Fruit fly (Drosophila melanogaster) whole organism, embryonic: ENCODE results near the gene net.

Experiments used
- Ada2b ChIP-seq: fragments of 200-800 bp; sonication (Bioruptor generic); IDR thresholded peaks from 2 replicates; pipeline ENCODE4 v1.3.6; 2022; ENCODE audit warnings: missing biosample characterization, missing genetic modification characterization
- Awh ChIP-seq: fragments of 200-800 bp; sonication (Bioruptor generic); IDR thresholded peaks from 2 replicates; pipeline ENCODE4, ENCODE4 v1.3.6; 2022; ENCODE audit warnings: missing biosample characterization, missing genetic modification characterization
- C15 ChIP-seq: fragments of 200-800 bp; sonication (Bioruptor generic); IDR thresholded peaks from 3 replicates; pipeline ENCODE4 v1.3.6; 2022; ENCODE audit warnings: missing biosample characterization, missing genetic modification characterization
- CG10979 ChIP-seq: fragments of 200-800 bp; sonication (Bioruptor generic); optimal IDR thresholded peaks from 2 replicates; lab custom pipeline; 2018; ENCODE audit warnings: missing biosample characterization, mild to moderate bottlenecking, missing genetic modification characterization, moderate library complexity
- CG11085 ChIP-seq: fragments of 200-800 bp; sonication (Bioruptor generic); IDR thresholded peaks from 2 replicates; pipeline ENCODE4 v1.3.6; 2022; ENCODE audit warnings: missing biosample characterization, missing genetic modification characterization
- CG11456 ChIP-seq: fragments of 200-800 bp; sonication (Bioruptor generic); IDR thresholded peaks from 3 replicates; pipeline ENCODE4 v1.3.6; 2022; ENCODE audit warnings: missing biosample characterization, missing genetic modification characterization
- CG11695 ChIP-seq: fragments of 200-800 bp; sonication (Bioruptor generic); IDR thresholded peaks from 3 replicates; pipeline ENCODE4 v1.3.6; 2022; ENCODE audit warnings: missing biosample characterization, missing genetic modification characterization
- CG13296 ChIP-seq: fragments of 200-800 bp; sonication (Bioruptor generic); optimal IDR thresholded peaks from 3 replicates; lab custom pipeline; 2018; ENCODE audit warnings: missing biosample characterization, mild to moderate bottlenecking, missing genetic modification characterization
- CG14014 ChIP-seq: fragments of 200-800 bp; sonication (Bioruptor generic); IDR thresholded peaks from 2 replicates; pipeline ENCODE4 v1.3.6; 2022; ENCODE audit warnings: missing biosample characterization, missing genetic modification characterization
- CG2678 ChIP-seq: fragments of 200-800 bp; sonication (Bioruptor generic); optimal IDR thresholded peaks from 3 replicates; lab custom pipeline; 2019; ENCODE audit warnings: missing biosample characterization, mild to moderate bottlenecking, missing genetic modification characterization, moderate library complexity
- CG3163 ChIP-seq: fragments of 200-800 bp; sonication (Bioruptor generic); optimal IDR thresholded peaks from 3 replicates; lab custom pipeline; 2016; ENCODE audit warnings: missing biosample characterization, missing genetic modification characterization
- CG33557 ChIP-seq: fragments of 200-800 bp; sonication (Bioruptor generic); optimal IDR thresholded peaks from 2 replicates; lab custom pipeline; 2019; ENCODE audit warnings: missing biosample characterization, mild to moderate bottlenecking, missing genetic modification characterization, moderate library complexity
- CG7271 ChIP-seq: fragments of 200-800 bp; sonication (Bioruptor generic); optimal IDR thresholded peaks from 2 replicates; lab custom pipeline; 2018; ENCODE audit warnings: missing biosample characterization, mild to moderate bottlenecking, missing genetic modification characterization, moderate library complexity
- CG7963 ChIP-seq: fragments of 200-800 bp; sonication (Bioruptor generic); IDR thresholded peaks from 3 replicates; pipeline ENCODE4 v1.3.6; 2022; ENCODE audit warnings: missing biosample characterization, missing genetic modification characterization; ENCODE audit not compliant: partially characterized antibody
- CG8089 ChIP-seq: fragments of 200-800 bp; sonication (Bioruptor generic); optimal IDR thresholded peaks from 3 replicates; lab custom pipeline; 2016; ENCODE audit warnings: missing biosample characterization, missing genetic modification characterization
- CG8290 ChIP-seq, 3 experiments: fragments of 200-800 bp; sonication (Bioruptor generic); optimal IDR thresholded peaks; 2 replicates each; lab custom pipeline; 2016 to 2019; ENCODE audit warnings: missing biosample characterization in 3 of 3, missing genetic modification characterization in 3 of 3, mild to moderate bottlenecking in 2 of 3, moderate library complexity in 1 of 3
- CG8478 ChIP-seq: fragments of >200 bp; optimal IDR thresholded peaks from 2 replicates; lab custom pipeline; 2018
- CG9876 ChIP-seq: fragments of 200-800 bp; sonication (Bioruptor generic); optimal IDR thresholded peaks from 2 replicates; lab custom pipeline; 2016; ENCODE audit warnings: missing biosample characterization, missing genetic modification characterization
- Dll ChIP-seq: fragments of 200-800 bp; sonication (Bioruptor generic); IDR thresholded peaks from 4 replicates; pipeline ENCODE4 v1.3.6; 2022; ENCODE audit warnings: missing biosample characterization, missing genetic modification characterization; ENCODE audit not compliant: partially characterized antibody
- Eip74EF ChIP-seq, 2 experiments: fragments of 200-800 bp in 1 of 2; fragments of >200 bp in 1 of 2; sonication (Bioruptor generic) in 1 of 2; optimal IDR thresholded peaks; 2 replicates each; lab custom pipeline; 2017 to 2019; ENCODE audit warnings: missing biosample characterization in 2 of 2, missing genetic modification characterization in 2 of 2, mild to moderate bottlenecking in 1 of 2, moderate library complexity in 1 of 2
- Ets65A ChIP-seq: fragments of 200-800 bp; sonication (Bioruptor generic); peaks from one replicate; lab custom pipeline; 2016; ENCODE audit warnings: missing biosample characterization, missing genetic modification characterization
- Hr39 ChIP-seq: fragments of >200 bp; optimal IDR thresholded peaks from 2 replicates; lab custom pipeline; 2017
- MBD-R2 ChIP-seq: fragments of 200-800 bp; sonication (Bioruptor generic); IDR thresholded peaks from 2 replicates; pipeline ENCODE4 v1.3.6; 2022; ENCODE audit warnings: missing biosample characterization, missing genetic modification characterization
- MTF-1 ChIP-seq: fragments of 200-800 bp; sonication (Bioruptor generic); optimal IDR thresholded peaks from 2 replicates; lab custom pipeline; 2018; ENCODE audit warnings: missing biosample characterization, mild to moderate bottlenecking, missing genetic modification characterization, borderline replicate concordance
- Oli ChIP-seq: fragments of 200-800 bp; sonication (Bioruptor generic); optimal IDR thresholded peaks from 2 replicates; lab custom pipeline; 2018; ENCODE audit warnings: missing biosample characterization, mild to moderate bottlenecking, missing genetic modification characterization, moderate library complexity
- Scr ChIP-seq: fragments of 200-800 bp; sonication (Bioruptor generic); IDR thresholded peaks from 2 replicates; pipeline ENCODE4 v1.3.6; 2022; ENCODE audit warnings: missing biosample characterization, missing genetic modification characterization; ENCODE audit not compliant: partially characterized antibody
- Sox102F ChIP-seq: fragments of 200-800 bp; sonication (Bioruptor generic); optimal IDR thresholded peaks from 2 replicates; lab custom pipeline; 2018; ENCODE audit warnings: missing biosample characterization, mild to moderate bottlenecking, missing genetic modification characterization, moderate library complexity
- Ssrp ChIP-seq: fragments of 200-800 bp; sonication (Bioruptor generic); optimal IDR thresholded peaks from 2 replicates; lab custom pipeline; 2018; ENCODE audit warnings: missing biosample characterization, mild to moderate bottlenecking, missing genetic modification characterization, moderate library complexity
- amos ChIP-seq: fragments of 200-800 bp; sonication (Bioruptor generic); IDR thresholded peaks from 2 replicates; pipeline ENCODE4 v1.3.6; 2022; ENCODE audit warnings: missing biosample characterization, missing genetic modification characterization; ENCODE audit not compliant: partially characterized antibody
- aop ChIP-seq: fragments of 200-800 bp; sonication (Bioruptor generic); IDR thresholded peaks from 2 replicates; pipeline ENCODE4 v1.3.6; 2022; ENCODE audit warnings: missing biosample characterization, missing genetic modification characterization
- bigmax ChIP-seq: fragments of 200-800 bp; sonication (Bioruptor generic); optimal IDR thresholded peaks from 2 replicates; lab custom pipeline; 2018; ENCODE audit warnings: missing biosample characterization, mild to moderate bottlenecking, missing genetic modification characterization
- bowl ChIP-seq: fragments of 200-800 bp; sonication (Bioruptor generic); IDR thresholded peaks from 2 replicates; pipeline ENCODE4 v1.3.6; 2022; ENCODE audit warnings: missing biosample characterization, missing genetic modification characterization
- cg ChIP-seq: fragments of 200-800 bp; sonication (Bioruptor generic); optimal IDR thresholded peaks from 3 replicates; lab custom pipeline; 2019; ENCODE audit warnings: missing biosample characterization, mild to moderate bottlenecking, missing genetic modification characterization, moderate library complexity
- crol ChIP-seq: fragments of 200-800 bp; sonication (Bioruptor generic); IDR thresholded peaks from 2 replicates; pipeline ENCODE4 v1.3.6; 2022; ENCODE audit warnings: missing biosample characterization, missing genetic modification characterization
- dmrt99B ChIP-seq: fragments of 200-800 bp; sonication (Bioruptor generic); optimal IDR thresholded peaks from 2 replicates; lab custom pipeline; 2018; ENCODE audit warnings: missing biosample characterization, mild to moderate bottlenecking, missing genetic modification characterization, moderate library complexity
- dpn ChIP-seq, 2 experiments: fragments of 200-800 bp; sonication (Bioruptor generic); optimal IDR thresholded peaks; 3 replicates each; lab custom pipeline; 2016; ENCODE audit warnings: missing biosample characterization in 2 of 2, missing genetic modification characterization in 2 of 2
- fd96Cb ChIP-seq: fragments of 200-800 bp; sonication (Bioruptor generic); optimal IDR thresholded peaks from 2 replicates; lab custom pipeline; 2018; ENCODE audit warnings: missing biosample characterization, mild to moderate bottlenecking, missing genetic modification characterization, moderate library complexity
- gcm ChIP-seq: fragments of 200-800 bp; sonication (Bioruptor generic); optimal IDR thresholded peaks from 2 replicates; lab custom pipeline; 2019; ENCODE audit warnings: missing biosample characterization, mild to moderate bottlenecking, missing genetic modification characterization, moderate library complexity
- grn ChIP-seq: fragments of 200-800 bp; sonication (Bioruptor generic); optimal IDR thresholded peaks from 3 replicates; lab custom pipeline; 2017; ENCODE audit warnings: missing biosample characterization, missing genetic modification characterization
- hbn ChIP-seq: fragments of 200-800 bp; sonication (Bioruptor generic); IDR thresholded peaks from 2 replicates; pipeline ENCODE4 v1.3.6; 2022; ENCODE audit warnings: missing biosample characterization, missing genetic modification characterization; ENCODE audit not compliant: partially characterized antibody
- pros ChIP-seq: fragments of 200-800 bp; sonication (Bioruptor generic); optimal IDR thresholded peaks from 3 replicates; lab custom pipeline; 2019; ENCODE audit warnings: missing biosample characterization, mild to moderate bottlenecking, missing genetic modification characterization, moderate library complexity
- run ChIP-seq: fragments of 200-800 bp; sonication (Bioruptor generic); optimal IDR thresholded peaks from 3 replicates; lab custom pipeline; 2018; ENCODE audit warnings: missing biosample characterization, mild to moderate bottlenecking, missing genetic modification characterization
- sd ChIP-seq: fragments of 200-800 bp; sonication (Bioruptor generic); optimal IDR thresholded peaks from 3 replicates; lab custom pipeline; 2018; ENCODE audit warnings: missing biosample characterization, mild to moderate bottlenecking, missing genetic modification characterization, moderate library complexity
- sens ChIP-seq: fragments of 200-800 bp; sonication (Bioruptor generic); peaks from one replicate; lab custom pipeline; 2016; ENCODE audit warnings: missing biosample characterization, missing genetic modification characterization
- sim ChIP-seq: fragments of 200-800 bp; sonication (Bioruptor generic); IDR thresholded peaks from 2 replicates; pipeline ENCODE4 v1.3.6; 2022; ENCODE audit warnings: missing biosample characterization, missing genetic modification characterization
- sima ChIP-seq: fragments of 200-800 bp; sonication (Bioruptor generic); optimal IDR thresholded peaks from 2 replicates; lab custom pipeline; 2016; ENCODE audit warnings: missing biosample characterization, missing genetic modification characterization
- sob ChIP-seq: fragments of 200-800 bp; sonication (Bioruptor generic); IDR thresholded peaks from 2 replicates; pipeline ENCODE4 v1.3.6; 2022; ENCODE audit warnings: missing biosample characterization, missing genetic modification characterization
- tap ChIP-seq: fragments of 200-800 bp; optimal IDR thresholded peaks from 3 replicates; lab custom pipeline; 2019; ENCODE audit warnings: missing biosample characterization, mild to moderate bottlenecking, missing genetic modification characterization, moderate library complexity
- toy ChIP-seq: fragments of 200-800 bp; sonication (Bioruptor generic); IDR thresholded peaks from 2 replicates; pipeline ENCODE4 v1.3.6; 2022; ENCODE audit warnings: missing biosample characterization, missing genetic modification characterization
- vnd ChIP-seq: fragments of 200-800 bp; sonication (Bioruptor generic); IDR thresholded peaks from 3 replicates; pipeline ENCODE4 v1.3.6; 2022; ENCODE audit warnings: missing biosample characterization, missing genetic modification characterization; ENCODE audit not compliant: partially characterized antibody
- wor ChIP-seq: fragments of 200-800 bp; sonication (Bioruptor generic); IDR thresholded peaks from 2 replicates; pipeline ENCODE4 v1.3.6; 2022; ENCODE audit warnings: missing biosample characterization, missing genetic modification characterization

net gene

dm6 chr2L:128296-128715, 41.1 kb upstream of the net start (continued):
- 0 out of 2 replicates have a peak, but pooled peaks have one; percentile 20 for TF ChIP-seq CG14014 (GFP tag; lab: Robert Waterston, UW)
- TF ChIP-seq sd (tag; lab: Kevin White, UChicago) = no peak
- no peak for TF ChIP-seq dmrt99B (tag; lab: Kevin White, UChicago)
- TF ChIP-seq Sox102F (GFP tag; lab: Kevin White, UChicago) = no peak
- no peak for TF ChIP-seq fd96Cb (tag; lab: Kevin White, UChicago)
- no peak for TF ChIP-seq dpn (GFP tag; optimal IDR thresholded peaks at IDR 0.05; lab: Kevin White, UChicago)
- TF ChIP-seq CG11456 (GFP tag; lab: Robert Waterston, UW) = no peak
- no peak for TF ChIP-seq Awh (GFP tag; lab: Robert Waterston, UW)
- TF ChIP-seq Ada2b (GFP tag; lab: Robert Waterston, UW) = no peak
- TF ChIP-seq MBD-R2 (GFP tag; lab: Robert Waterston, UW) = no peak
- no peak for TF ChIP-seq CG7963 (GFP tag; lab: Robert Waterston, UW)
- TF ChIP-seq cg = no peak
- no peak for TF ChIP-seq Ssrp (tag; lab: Kevin White, UChicago)
- no peak for TF ChIP-seq bowl (GFP tag; lab: Robert Waterston, UW)
- no peak for TF ChIP-seq Hr39 (lab: Kevin White, UChicago)
- no peak for TF ChIP-seq CG33557
- TF ChIP-seq C15 (GFP tag; lab: Robert Waterston, UW) = no peak
- TF ChIP-seq sens (GFP tag; lab: Kevin White, UChicago) = peak; percentile 86
- peak; percentile 12 for TF ChIP-seq CG2678 (tag; lab: Kevin White, UChicago)
- no peak for TF ChIP-seq CG7271 (tag; lab: Kevin White, UChicago)
- TF ChIP-seq CG13296 (GFP tag; lab: Kevin White, UChicago) = peak; percentile 19
- no peak for TF ChIP-seq aop (GFP tag; lab: Robert Waterston, UW)
- TF ChIP-seq vnd = no peak
- TF ChIP-seq bigmax (GFP tag; lab: Kevin White, UChicago) = no peak
- TF ChIP-seq pros (GFP tag; lab: Kevin White, UChicago) = no peak
- no peak for TF ChIP-seq MTF-1 (GFP tag; lab: Kevin White, UChicago)
- TF ChIP-seq sima = no peak
- no peak for TF ChIP-seq Oli (tag; lab: Kevin White, UChicago)
- TF ChIP-seq Ets65A (GFP tag; lab: Kevin White, UChicago) = no peak
- TF ChIP-seq crol (GFP tag; lab: Robert Waterston, UW) = no peak
- no peak for TF ChIP-seq toy
- no peak for TF ChIP-seq CG8478
- no peak for TF ChIP-seq grn (GFP tag; lab: Kevin White, UChicago)
- peak; percentile 28; the same call in 1 of the 2 replicates for TF ChIP-seq sob (GFP tag; lab: Robert Waterston, UW)
- no peak for TF ChIP-seq CG10979 (tag; lab: Kevin White, UChicago)
- TF ChIP-seq tap (tag; lab: Kevin White, UChicago) = no peak
- no peak for TF ChIP-seq Scr
- no peak for TF ChIP-seq amos (GFP tag; lab: Robert Waterston, UW)
- no peak for TF ChIP-seq sim
- TF ChIP-seq CG11695 = peak; percentile 45; the same call in 1 of the 3 replicates
- TF ChIP-seq CG8290 (GFP tag; optimal IDR thresholded peaks at IDR 0.05; lab: Kevin White, UChicago) = no peak
- TF ChIP-seq CG8290 (tag; optimal IDR thresholded peaks at IDR 0.05; lab: Kevin White, UChicago) = peak in 1 of 2 experiments; percentile 25
- TF ChIP-seq CG8089 = no peak
- TF ChIP-seq gcm = no peak
- TF ChIP-seq CG11085 = no peak
- TF ChIP-seq wor (GFP tag; lab: Robert Waterston, UW) = no peak
- TF ChIP-seq Eip74EF (GFP tag; optimal IDR thresholded peaks at IDR 0.05; lab: Kevin White, UChicago) = no peak
- TF ChIP-seq CG9876 (GFP tag; lab: Kevin White, UChicago) = no peak
- no peak for TF ChIP-seq run (tag; lab: Kevin White, UChicago)
- no peak for TF ChIP-seq Dll
- TF ChIP-seq CG3163 (GFP tag; lab: Kevin White, UChicago) = no peak
- no peak for TF ChIP-seq hbn (GFP tag; lab: Robert Waterston, UW)
